Fruit fly (Drosophila melanogaster) S2 (cell line): ENCODE measurements around the gene CG15482.
"Not testable (repeated sequence)": the region's sequence is repeated elsewhere in the genome, so short reads cannot be mapped to it uniquely, and the experiment has no call there.

Experiments
- CG8478 ChIP-seq: fragments of >200 bp; optimal IDR thresholded peaks from 2 replicates; lab custom pipeline; 2018
- CTCF ChIP-seq, 2 experiments: fragments of >200 bp; optimal IDR thresholded peaks; 2 replicates each; lab custom pipeline; 2018

Gene CG15482

dm6 chr2L:13211764-13212265 lies at the start of gene CG15482:
Gene CG15482 (minus strand): TSS chr2L:13211814.
- TF ChIP-seq CG8478 (lab: Kevin White, UChicago); CTCF (optimal IDR thresholded peaks at IDR 0.05; lab: Kevin White, UChicago): not testable (repeated sequence)

- TF ChIP-seq CG8478 (lab: Kevin White, UChicago) (no peak), CTCF (optimal IDR thresholded peaks at IDR 0.05; lab: Kevin White, UChicago) (no peak)
These were observed 49.1 kb upstream of the CG15482 start, which contains the start of gene CG44085 for dm6 chr2L:13260740-13261139. Gene CG44085 (plus strand): TSS chr2L:13261008.

dm6 chr2L:13259643-13260042 lies 48.0 kb upstream of the CG15482 start, which contains the start of gene CG31730:
Gene CG31730 (minus strand): TSS chr2L:13259743.
- TF ChIP-seq CG8478 (lab: Kevin White, UChicago) (no peak), CTCF (optimal IDR thresholded peaks at IDR 0.05; lab: Kevin White, UChicago) (no peak)

dm6 chr2L:13258702-13259101 lies 47.1 kb upstream of the CG15482 start:
- TF ChIP-seq CTCF (optimal IDR thresholded peaks at IDR 0.05; lab: Kevin White, UChicago) (no peak), CG8478 (lab: Kevin White, UChicago) (no peak)

dm6 chr2L:13257177-13257576 lies 45.6 kb upstream of the CG15482 start, which contains the start of gene Naa20B:
Gene Naa20B (plus strand): TSS chr2L:13257477.
- no peak for TF ChIP-seq CTCF (optimal IDR thresholded peaks at IDR 0.05; lab: Kevin White, UChicago)
- TF ChIP-seq CG8478 (lab: Kevin White, UChicago): no peak

dm6 chr2L:13251167-13251566 lies 39.6 kb upstream of the CG15482 start:
- no peak for TF ChIP-seq CTCF (optimal IDR thresholded peaks at IDR 0.05; lab: Kevin White, UChicago)
- no peak for TF ChIP-seq CG8478 (lab: Kevin White, UChicago)

- TF ChIP-seq CTCF (optimal IDR thresholded peaks at IDR 0.05; lab: Kevin White, UChicago): no peak
- no peak for TF ChIP-seq CG8478 (lab: Kevin White, UChicago)
These were observed 34.4 kb upstream of the CG15482 start, which contains the start of gene CG16820 for dm6 chr2L:13245855-13246645. Gene CG16820 (plus strand): TSS chr2L:13246232.

- TF ChIP-seq CTCF (optimal IDR thresholded peaks at IDR 0.05; lab: Kevin White, UChicago) (no peak), CG8478 (lab: Kevin White, UChicago) (no peak)
These were observed 33.2 kb upstream of the CG15482 start for dm6 chr2L:13244759-13245308.

- TF ChIP-seq CTCF (optimal IDR thresholded peaks at IDR 0.05; lab: Kevin White, UChicago): no peak
- no peak for TF ChIP-seq CG8478 (lab: Kevin White, UChicago)
These were observed 28.1 kb upstream of the CG15482 start, which contains the start of gene Jhbp13 for dm6 chr2L:13239689-13240088. Gene Jhbp13 (plus strand): TSS chr2L:13239989.

dm6 chr2L:13236194-13236593 lies 24.6 kb upstream of the CG15482 start, which contains the start of gene Jhbp14:
Gene Jhbp14 (plus strand): TSS chr2L:13236494.
- no peak for TF ChIP-seq CTCF (optimal IDR thresholded peaks at IDR 0.05; lab: Kevin White, UChicago)

- TF ChIP-seq CG8478 (lab: Kevin White, UChicago) (no peak), CTCF (optimal IDR thresholded peaks at IDR 0.05; lab: Kevin White, UChicago) (no peak)
These were observed 23.2 kb upstream of the CG15482 start, which contains the start of gene Mabi for dm6 chr2L:13234610-13235489. Gene Mabi (minus strand): TSS chr2L:13234660.

- TF ChIP-seq CG8478 (lab: Kevin White, UChicago) (no peak), CTCF (optimal IDR thresholded peaks at IDR 0.05; lab: Kevin White, UChicago) (no peak)
These were observed 20.1 kb upstream of the CG15482 start, which contains the start of gene Prosalpha6T for dm6 chr2L:13231739-13232138. Gene Prosalpha6T (plus strand): TSS chr2L:13232039.

dm6 chr2L:13229388-13229882 lies 17.8 kb upstream of the CG15482 start, which contains the start of gene CG16815:
Gene CG16815 (plus strand): TSS chr2L:13229832.
- no peak for TF ChIP-seq CG8478 (lab: Kevin White, UChicago)
- no peak for TF ChIP-seq CTCF (optimal IDR thresholded peaks at IDR 0.05; lab: Kevin White, UChicago)

dm6 chr2L:13227242-13227641 lies 15.6 kb upstream of the CG15482 start, which contains the start of gene CG16813:
Gene CG16813 (plus strand): TSS chr2L:13227529.
- no peak for TF ChIP-seq CTCF (optimal IDR thresholded peaks at IDR 0.05; lab: Kevin White, UChicago)
- no peak for TF ChIP-seq CG8478 (lab: Kevin White, UChicago)
